Worm (Caenorhabditis elegans) whole organism, late embryonic: ENCODE results near the gene nas-23.

Experiments used
- ama-1 ChIP-seq: fragments of 150-350 bp; optimal IDR thresholded peaks from 2 replicates; lab custom pipeline; 2014
- ceh-6 ChIP-seq: fragments of 200-800 bp; sonication (Bioruptor generic); optimal IDR thresholded peaks from 2 replicates; lab custom pipeline; 2018; ENCODE audit warnings: mild to moderate bottlenecking, missing genetic modification characterization, missing compliant biosample characterization
- hlh-30 ChIP-seq: sonication (generic microtip); optimal IDR thresholded peaks from 2 replicates; lab custom pipeline; 2017; ENCODE audit warnings: antibody characterized with exemption, missing genetic modification characterization, missing compliant biosample characterization; ENCODE audit not compliant: insufficient read depth
- pag-3 ChIP-seq: sonication (generic microtip); optimal IDR thresholded peaks from 2 replicates; lab custom pipeline; 2016; ENCODE audit warnings: missing compliant biosample characterization, missing genetic modification characterization, borderline replicate concordance
- pax-1 ChIP-seq: fragments of 150-350 bp; optimal IDR thresholded peaks from 2 replicates; lab custom pipeline; 2014; ENCODE audit warnings: missing biosample characterization, missing genetic modification characterization
- rnt-1 ChIP-seq: sonication (generic microtip); optimal IDR thresholded peaks from 2 replicates; lab custom pipeline; 2016; ENCODE audit warnings: missing genetic modification characterization, missing compliant biosample characterization
- tbx-2 ChIP-seq: sonication (generic microtip); optimal IDR thresholded peaks from 2 replicates; lab custom pipeline; 2016; ENCODE audit warnings: missing genetic modification characterization, missing compliant biosample characterization

ce11 chrII:7505005-7505404, 11.5 kb upstream of the nas-23 start, which contains the start of gene C28F5.1:
- TF ChIP-seq rnt-1 (tag; lab: Kevin White, UChicago), result no peak
- no peak for TF ChIP-seq tbx-2 (tag; lab: Kevin White, UChicago)
- no peak for TF ChIP-seq pag-3 (tag; lab: Kevin White, UChicago)
- TF ChIP-seq pax-1 (tag; lab: Kevin White, UChicago), result no peak
- TF ChIP-seq ceh-6 (GFP tag; lab: Kevin White, UChicago), result no peak
- TF ChIP-seq hlh-30 (tag; lab: Kevin White, UChicago), result no peak
- TF ChIP-seq ama-1 (lab: Kevin White, UChicago), result no peak
